Worm (Caenorhabditis elegans) whole organism, early embryonic: ENCODE measurements around the gene srxa-14.

Source experiments
- B0310.2 ChIP-seq: sonication (generic microtip); optimal IDR thresholded peaks from 2 replicates; lab custom pipeline; 2016; ENCODE audit warnings: mild to moderate bottlenecking, missing genetic modification characterization, missing compliant biosample characterization
- ama-1 ChIP-seq: fragments of 150-350 bp; optimal IDR thresholded peaks from 2 replicates; lab custom pipeline; 2014
- ets-7 ChIP-seq: sonication (generic microtip); optimal IDR thresholded peaks from 2 replicates; lab custom pipeline; 2016; ENCODE audit warnings: missing genotype, missing genetic modification characterization, missing compliant biosample characterization
- hmbx-1 ChIP-seq: sonication (generic microtip); optimal IDR thresholded peaks from 2 replicates; lab custom pipeline; 2016; ENCODE audit warnings: mild to moderate bottlenecking, missing genetic modification characterization, missing compliant biosample characterization
- hnd-1 ChIP-seq: sonication (generic microtip); optimal IDR thresholded peaks from 2 replicates; lab custom pipeline; 2016; ENCODE audit warnings: missing genetic modification characterization, missing compliant biosample characterization
- pes-1 ChIP-seq: fragments of 200-800 bp; sonication (Bioruptor generic); IDR thresholded peaks from 2 replicates; pipeline ENCODE4 v1.3.6; 2022; ENCODE audit warnings: missing genetic modification reagents, missing genetic modification characterization, missing compliant biosample characterization

DNA sequence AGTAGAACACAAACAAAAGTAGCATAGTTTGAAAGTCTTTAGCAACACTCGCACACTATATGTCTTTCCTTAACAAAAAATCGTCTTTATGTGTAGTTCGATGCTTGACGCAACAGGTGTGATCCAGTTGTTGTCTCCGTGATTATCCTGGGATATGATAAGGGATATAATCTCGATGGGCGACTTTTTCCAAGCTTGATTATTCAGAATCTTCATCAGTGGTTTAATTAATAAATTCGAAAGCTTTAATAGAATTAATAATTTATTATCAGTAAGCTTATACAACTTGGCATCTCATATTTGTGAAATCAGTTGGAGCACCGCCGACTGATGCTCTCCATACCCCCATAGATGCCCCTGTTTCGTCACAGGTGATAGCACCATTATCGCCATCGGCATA is 20.8 kb upstream of the srxa-14 start, which contains the start of gene F46B3.7:
- TF ChIP-seq ama-1 (no peak), ets-7 (tag; lab: Kevin White, UChicago) (no peak), pes-1 (GFP tag; lab: Robert Waterston, UW) (no peak), hmbx-1 (tag; lab: Kevin White, UChicago) (no peak), B0310.2 (tag; lab: Kevin White, UChicago) (no peak), hnd-1 (tag; lab: Kevin White, UChicago) (no peak)
